Worm (Caenorhabditis elegans): ENCODE data around the gene acl-12.

- no peak for TF ChIP-seq alr-1 (tag; optimal IDR thresholded peaks at IDR 0.05; ENCODE audit: borderline replicate concordance)
- TF ChIP-seq lin-15B (tag; optimal IDR thresholded peaks at IDR 0.05): no peak
- no peak for TF ChIP-seq fkh-10 (GFP tag; optimal IDR thresholded peaks at IDR 0.05)
- TF ChIP-seq swsn-7 (tag; optimal IDR thresholded peaks at IDR 0.05): no peak
- TF ChIP-seq elt-2 (tag; optimal IDR thresholded peaks at IDR 0.05): no peak
- TF ChIP-seq fkh-4 (tag; optimal IDR thresholded peaks at IDR 0.05; ENCODE audit: borderline replicate concordance): no peak
- no peak for TF ChIP-seq pag-3 (tag; optimal IDR thresholded peaks at IDR 0.05; ENCODE audit: borderline replicate concordance, insufficient read depth)
- no peak for TF ChIP-seq pax-3 (tag; optimal IDR thresholded peaks at IDR 0.05)
- no peak for TF ChIP-seq ama-1 (optimal IDR thresholded peaks at IDR 0.05)
- no peak for TF ChIP-seq fos-1 (tag; optimal IDR thresholded peaks at IDR 0.05)
- TF ChIP-seq elt-3 (tag; optimal IDR thresholded peaks at IDR 0.05): no peak
Observed at ce11 chrX:7469907-7470306, 27.5 kb upstream of the acl-12 start.
